Fruit fly (Drosophila melanogaster) whole organism, embryonic: ENCODE data around the gene CG14120.

Experiments used
- Atf6 ChIP-seq: fragments of 200-800 bp; sonication (Bioruptor generic); IDR thresholded peaks from 2 replicates; pipeline ENCODE4 v1.3.6; 2022; ENCODE audit warnings: missing biosample characterization, missing genetic modification characterization
- Blimp-1 ChIP-seq: fragments of 200-800 bp; sonication (Bioruptor generic); optimal IDR thresholded peaks from 3 replicates; lab custom pipeline; 2018; ENCODE audit warnings: missing biosample characterization, missing genetic modification characterization, mild to moderate bottlenecking, moderate library complexity, missing genetic modification reagents
- CG11456 ChIP-seq: fragments of 200-800 bp; sonication (Bioruptor generic); IDR thresholded peaks from 3 replicates; pipeline ENCODE4 v1.3.6; 2022; ENCODE audit warnings: missing biosample characterization, missing genetic modification characterization
- CG12104 ChIP-seq: fragments of 200-800 bp; sonication (Bioruptor generic); optimal IDR thresholded peaks from 3 replicates; lab custom pipeline; 2016; ENCODE audit warnings: missing biosample characterization, missing genetic modification characterization
- CG12155 ChIP-seq: fragments of 200-800 bp; sonication (Bioruptor generic); optimal IDR thresholded peaks from 3 replicates; lab custom pipeline; 2016; ENCODE audit warnings: missing biosample characterization, missing genetic modification characterization
- CG12744 ChIP-seq: fragments of 200-800 bp; sonication (Bioruptor generic); optimal IDR thresholded peaks from 2 replicates; lab custom pipeline; 2016; ENCODE audit warnings: missing biosample characterization, missing genetic modification characterization
- CG13624 ChIP-seq: fragments of 200-800 bp; sonication (Bioruptor generic); optimal IDR thresholded peaks from 2 replicates; lab custom pipeline; 2016; ENCODE audit warnings: missing biosample characterization, missing genetic modification characterization
- CG13894 ChIP-seq: fragments of 200-800 bp; sonication (Bioruptor generic); optimal IDR thresholded peaks from 3 replicates; lab custom pipeline; 2018; ENCODE audit warnings: missing biosample characterization, mild to moderate bottlenecking, missing genetic modification characterization, moderate library complexity
- CG14710 ChIP-seq: fragments of 200-800 bp; sonication (Bioruptor generic); optimal IDR thresholded peaks from 3 replicates; lab custom pipeline; 2019; ENCODE audit warnings: missing biosample characterization, mild to moderate bottlenecking, missing genetic modification characterization, moderate library complexity
- CG15073 ChIP-seq: fragments of 200-800 bp; sonication (Bioruptor generic); optimal IDR thresholded peaks from 2 replicates; lab custom pipeline; 2016; ENCODE audit warnings: missing biosample characterization, missing genetic modification characterization
- CG15696 ChIP-seq: fragments of 200-800 bp; sonication (Bioruptor generic); optimal IDR thresholded peaks from 2 replicates; lab custom pipeline; 2019; ENCODE audit warnings: missing biosample characterization, mild to moderate bottlenecking, missing genetic modification characterization, moderate library complexity
- CG17328 ChIP-seq: fragments of 200-800 bp; sonication (Bioruptor generic); IDR thresholded peaks from 2 replicates; pipeline ENCODE4 v1.3.6; 2022; ENCODE audit warnings: missing biosample characterization, missing genetic modification characterization
- CG17385 ChIP-seq: fragments of 200-800 bp; sonication (Bioruptor generic); optimal IDR thresholded peaks from 3 replicates; lab custom pipeline; 2018; ENCODE audit warnings: missing biosample characterization, mild to moderate bottlenecking, missing genetic modification characterization
- CG17912 ChIP-seq: fragments of 200-800 bp; sonication (Bioruptor generic); optimal IDR thresholded peaks from 2 replicates; lab custom pipeline; 2018; ENCODE audit warnings: missing biosample characterization, mild to moderate bottlenecking, missing genetic modification characterization
- CG2678 ChIP-seq: fragments of 200-800 bp; sonication (Bioruptor generic); optimal IDR thresholded peaks from 3 replicates; lab custom pipeline; 2019; ENCODE audit warnings: missing biosample characterization, mild to moderate bottlenecking, missing genetic modification characterization, moderate library complexity
- CG3281 ChIP-seq: fragments of 200-800 bp; sonication (Bioruptor generic); optimal IDR thresholded peaks from 3 replicates; lab custom pipeline; 2017; ENCODE audit warnings: missing biosample characterization, mild to moderate bottlenecking, missing genetic modification characterization
- CG3726 ChIP-seq: fragments of 200-800 bp; sonication (Bioruptor generic); IDR thresholded peaks from 3 replicates; pipeline ENCODE4, ENCODE4 v1.3.6; 2022; ENCODE audit warnings: missing biosample characterization, missing genetic modification characterization
- CG3838 ChIP-seq: fragments of 200-800 bp; sonication (Bioruptor generic); optimal IDR thresholded peaks from 3 replicates; lab custom pipeline; 2016; ENCODE audit warnings: missing biosample characterization, missing genetic modification characterization
- CG4360 ChIP-seq: fragments of 200-800 bp; sonication (Bioruptor generic); IDR thresholded peaks from 2 replicates; pipeline ENCODE4 v1.3.6; 2022; ENCODE audit warnings: missing biosample characterization, missing genetic modification characterization
- CG5245 ChIP-seq: fragments of 200-800 bp; sonication (Bioruptor generic); optimal IDR thresholded peaks from 3 replicates; lab custom pipeline; 2016; ENCODE audit warnings: missing biosample characterization, missing genetic modification characterization
- CG6272 ChIP-seq: fragments of 200-800 bp; sonication (Bioruptor generic); IDR thresholded peaks from 2 replicates; pipeline ENCODE4 v1.3.6; 2022; ENCODE audit warnings: missing biosample characterization, missing genetic modification characterization
- CG6791 ChIP-seq: fragments of 200-800 bp; sonication (Bioruptor generic); IDR thresholded peaks from 3 replicates; pipeline ENCODE4 v1.3.6; 2022; ENCODE audit warnings: missing biosample characterization, missing genetic modification characterization; ENCODE audit not compliant: partially characterized antibody
- CG6854 ChIP-seq: fragments of 200-800 bp; sonication (Bioruptor generic); optimal IDR thresholded peaks from 3 replicates; lab custom pipeline; 2017; ENCODE audit warnings: missing biosample characterization, mild to moderate bottlenecking, missing genetic modification characterization
- CG7556 ChIP-seq: fragments of 200-800 bp; sonication (Bioruptor generic); optimal IDR thresholded peaks from 2 replicates; lab custom pipeline; 2017; ENCODE audit warnings: missing biosample characterization, mild to moderate bottlenecking, missing genetic modification characterization
- CG8281 ChIP-seq: fragments of 200-800 bp; sonication (Bioruptor generic); optimal IDR thresholded peaks from 2 replicates; lab custom pipeline; 2018; ENCODE audit warnings: missing biosample characterization, mild to moderate bottlenecking, missing genetic modification characterization, moderate library complexity
- CG8944 ChIP-seq: fragments of 200-800 bp; sonication (Bioruptor generic); optimal IDR thresholded peaks from 3 replicates; lab custom pipeline; 2016; ENCODE audit warnings: missing biosample characterization, missing genetic modification characterization
- Eip74EF ChIP-seq, 2 experiments: fragments of 200-800 bp in 1 of 2; fragments of >200 bp in 1 of 2; sonication (Bioruptor generic) in 1 of 2; optimal IDR thresholded peaks; 2 replicates each; lab custom pipeline; 2017 to 2019; ENCODE audit warnings: missing biosample characterization in 2 of 2, missing genetic modification characterization in 2 of 2, mild to moderate bottlenecking in 1 of 2, moderate library complexity in 1 of 2
- HLH3B ChIP-seq: fragments of 200-800 bp; sonication (Bioruptor generic); IDR thresholded peaks from 2 replicates; pipeline ENCODE4 v1.3.6; 2022; ENCODE audit warnings: missing biosample characterization, missing genetic modification characterization
- NK7.1 ChIP-seq: fragments of 200-800 bp; sonication (Bioruptor generic); optimal IDR thresholded peaks from 3 replicates; lab custom pipeline; 2016; ENCODE audit warnings: missing biosample characterization, missing genetic modification characterization
- Optix ChIP-seq: fragments of 200-800 bp; sonication (Bioruptor generic); IDR thresholded peaks from 3 replicates; pipeline ENCODE4 v1.3.6; 2022; ENCODE audit warnings: missing biosample characterization, missing genetic modification characterization
- Side ChIP-seq: fragments of 200-800 bp; sonication (Bioruptor generic); optimal IDR thresholded peaks from 2 replicates; lab custom pipeline; 2016; ENCODE audit warnings: missing biosample characterization, missing genetic modification characterization
- amos ChIP-seq: fragments of 200-800 bp; sonication (Bioruptor generic); IDR thresholded peaks from 2 replicates; pipeline ENCODE4 v1.3.6; 2022; ENCODE audit warnings: missing biosample characterization, missing genetic modification characterization; ENCODE audit not compliant: partially characterized antibody
- aop ChIP-seq: fragments of 200-800 bp; sonication (Bioruptor generic); IDR thresholded peaks from 2 replicates; pipeline ENCODE4 v1.3.6; 2022; ENCODE audit warnings: missing biosample characterization, missing genetic modification characterization
- bcd ChIP-seq: fragments of 200-800 bp; sonication (Bioruptor generic); optimal IDR thresholded peaks from 2 replicates; lab custom pipeline; 2017; ENCODE audit warnings: missing biosample characterization, mild to moderate bottlenecking, missing genetic modification characterization
- dimm ChIP-seq: fragments of 200-800 bp; sonication (Bioruptor generic); IDR thresholded peaks from 2 replicates; pipeline ENCODE4 v1.3.6; 2022; ENCODE audit warnings: missing biosample characterization, missing genetic modification characterization
- fd96Cb ChIP-seq: fragments of 200-800 bp; sonication (Bioruptor generic); optimal IDR thresholded peaks from 2 replicates; lab custom pipeline; 2018; ENCODE audit warnings: missing biosample characterization, mild to moderate bottlenecking, missing genetic modification characterization, moderate library complexity
- gt ChIP-seq: fragments of 200-800 bp; sonication (Bioruptor generic); IDR thresholded peaks from 2 replicates; pipeline ENCODE4 v1.3.6; 2022; ENCODE audit warnings: missing biosample characterization, missing genetic modification characterization
- h ChIP-seq: fragments of >200 bp; optimal IDR thresholded peaks from 2 replicates; lab custom pipeline; 2017
- hkb ChIP-seq, 2 experiments: fragments of 200-800 bp in 1 of 2; fragments of >200 bp in 1 of 2; sonication (Bioruptor generic) in 1 of 2; IDR thresholded peaks in 1 of 2; optimal IDR thresholded peaks in 1 of 2; 2 replicates each; pipeline versions ENCODE4 v1.3.6 to Lab custom; 2017 to 2022; ENCODE audit warnings: missing biosample characterization in 1 of 2, missing genetic modification characterization in 1 of 2
- jing ChIP-seq: fragments of 200-800 bp; sonication (Bioruptor generic); optimal IDR thresholded peaks from 2 replicates; lab custom pipeline; 2018; ENCODE audit warnings: missing biosample characterization, mild to moderate bottlenecking, missing genetic modification characterization
- kni ChIP-seq: fragments of 200-800 bp; sonication (Bioruptor generic); optimal IDR thresholded peaks from 3 replicates; lab custom pipeline; 2017; ENCODE audit warnings: mild to moderate bottlenecking, missing biosample characterization, missing genetic modification reagents, missing genetic modification characterization
- sc ChIP-seq, 3 experiments: fragments of >200 bp in 2 of 3; fragments of 200-800 bp in 1 of 3; sonication (Bioruptor generic) in 1 of 3; optimal IDR thresholded peaks; 2 replicates in 2 of 3; 3 replicates in 1 of 3; lab custom pipeline; 2017; ENCODE audit warnings: mild to moderate bottlenecking in 1 of 3, missing biosample characterization in 1 of 3, missing genetic modification characterization in 1 of 3, missing genetic modification reagents in 1 of 3
- sens-2 ChIP-seq: fragments of 200-800 bp; sonication (Bioruptor generic); IDR thresholded peaks from 2 replicates; pipeline ENCODE4 v1.3.6; 2022; ENCODE audit warnings: missing biosample characterization, missing genetic modification characterization
- slp2 ChIP-seq: fragments of 200-800 bp; sonication (Bioruptor generic); optimal IDR thresholded peaks from 2 replicates; lab custom pipeline; 2016; ENCODE audit warnings: missing biosample characterization, missing genetic modification characterization
- so ChIP-seq: fragments of 200-800 bp; sonication (Bioruptor generic); IDR thresholded peaks from 3 replicates; pipeline ENCODE4 v1.3.6; 2022; ENCODE audit warnings: missing biosample characterization, missing genetic modification characterization
- sqz ChIP-seq: fragments of 200-800 bp; sonication (Bioruptor generic); optimal IDR thresholded peaks from 3 replicates; lab custom pipeline; 2018; ENCODE audit warnings: missing biosample characterization, mild to moderate bottlenecking, missing genetic modification characterization
- ssp ChIP-seq: fragments of 200-800 bp; sonication (Bioruptor generic); IDR thresholded peaks from 2 replicates; pipeline ENCODE4 v1.3.6; 2022; ENCODE audit warnings: missing biosample characterization, missing genetic modification characterization
- zfh1 ChIP-seq: fragments of 200-800 bp; sonication (Bioruptor generic); IDR thresholded peaks from 3 replicates; pipeline ENCODE4 v1.3.6; 2022; ENCODE audit warnings: missing biosample characterization, missing genetic modification characterization

CG14120 gene

dm6 chr3L:12843056-12843799 lies 41.6 kb upstream of the CG14120 start, which contains the start of gene nebu (continued):
- TF ChIP-seq Side (GFP tag; lab: Kevin White, UChicago) (peak; percentile 97), CG6791 (GFP tag; lab: Robert Waterston, UW) (no peak), CG11456 (GFP tag; lab: Robert Waterston, UW) (peak; percentile 97), HLH3B (GFP tag; lab: Robert Waterston, UW) (peak; percentile 96), Eip74EF (GFP tag; optimal IDR thresholded peaks at IDR 0.05; lab: Kevin White, UChicago) (peak in 1 of 2 experiments; percentile 88), sqz (peak; percentile 72), CG17328 (GFP tag; lab: Robert Waterston, UW) (peak; percentile 95), dimm (no peak; the same call in 1 of the 2 replicates), CG14710 (peak; percentile 78), h (no peak), CG12744 (GFP tag; lab: Kevin White, UChicago) (peak; percentile 96), so (GFP tag; lab: Robert Waterston, UW) (peak; percentile 96), CG15073 (peak; percentile 62), jing (GFP tag; lab: Kevin White, UChicago) (peak; percentile 86), CG8944 (GFP tag; lab: Kevin White, UChicago) (peak; percentile 97), zfh1 (GFP tag; lab: Robert Waterston, UW) (peak; percentile 96), CG12104 (GFP tag; lab: Kevin White, UChicago) (peak; percentile 93), sens-2 (peak; percentile 81; the same call in 1 of the 2 replicates), CG17385 (GFP tag; lab: Kevin White, UChicago) (peak; percentile 91), CG15696 (tag; lab: Kevin White, UChicago) (peak; percentile 72), CG3726 (no peak; the same call in 2 of the 3 replicates), CG5245 (GFP tag; lab: Kevin White, UChicago) (peak; percentile 91), kni (no peak), bcd (GFP tag; lab: Kevin White, UChicago) (peak; percentile 97), hkb (optimal IDR thresholded peaks at IDR 0.05; lab: Kevin White, UChicago) (no peak), hkb (GFP tag; IDR thresholded peaks at IDR 0.05; lab: Robert Waterston, UW) (peak; percentile 97), CG6854 (peak; percentile 94), Blimp-1 (GFP tag; lab: Kevin White, UChicago) (peak; percentile 88), Optix (GFP tag; lab: Robert Waterston, UW) (no peak), CG13624 (GFP tag; lab: Kevin White, UChicago) (peak; percentile 98), slp2 (GFP tag; lab: Kevin White, UChicago) (peak; percentile 92), CG13894 (tag; lab: Kevin White, UChicago) (peak; percentile 98), CG17912 (GFP tag; lab: Kevin White, UChicago) (no peak), gt (GFP tag; lab: Robert Waterston, UW) (no peak; the same call in none of the 2 replicates), amos (GFP tag; lab: Robert Waterston, UW) (no peak), Atf6 (GFP tag; lab: Robert Waterston, UW) (peak; percentile 99), CG6272 (GFP tag; lab: Robert Waterston, UW) (no peak), CG3281 (GFP tag; lab: Kevin White, UChicago) (peak; percentile 98), CG3838 (GFP tag; lab: Kevin White, UChicago) (peak; percentile 88), NK7.1 (GFP tag; lab: Kevin White, UChicago) (peak; percentile 95), ssp (GFP tag; lab: Robert Waterston, UW) (no peak; the same call in 1 of the 2 replicates), CG7556 (GFP tag; lab: Kevin White, UChicago) (peak; percentile 97), sc (optimal IDR thresholded peaks at IDR 0.05; lab: Kevin White, UChicago) (no peak), sc (GFP tag; optimal IDR thresholded peaks at IDR 0.05; lab: Kevin White, UChicago) (peak; percentile 76), aop (GFP tag; lab: Robert Waterston, UW) (0 out of 2 replicates have a peak, but pooled peaks have one; percentile 72), CG2678 (tag; lab: Kevin White, UChicago) (peak; percentile 97), CG8281 (tag; lab: Kevin White, UChicago) (peak; percentile 65), CG12155 (GFP tag; lab: Kevin White, UChicago) (peak; percentile 96), fd96Cb (tag; lab: Kevin White, UChicago) (peak; percentile 93), CG4360 (GFP tag; lab: Robert Waterston, UW) (peak; percentile 66)
